Fruit fly (Drosophila melanogaster): ENCODE measurements around the gene PQBP1.

PQBP1 gene

dm6 chr3R:25044816-25045551 is 20.6 kb upstream of the PQBP1 start, which contains the start of gene 5PtaseI (continued):
- no peak for TF ChIP-seq CG4328 (GFP tag; optimal IDR thresholded peaks at IDR 0.05)
- TF ChIP-seq CG6689 (GFP tag; IDR thresholded peaks at IDR 0.05), result no peak
- no peak for TF ChIP-seq dimm (GFP tag; IDR thresholded peaks at IDR 0.05)
- peak; percentile 48 for TF ChIP-seq CG2116 (GFP tag; optimal IDR thresholded peaks at IDR 0.05)
- TF ChIP-seq CG8944 (GFP tag; optimal IDR thresholded peaks at IDR 0.05), result no peak
- TF ChIP-seq peb (GFP tag; IDR thresholded peaks at IDR 0.05), result no peak
- TF ChIP-seq cg (GFP tag; optimal IDR thresholded peaks at IDR 0.05), result peak; percentile 57
- no peak for TF ChIP-seq Lhr (GFP tag; optimal IDR thresholded peaks at IDR 0.05)
- TF ChIP-seq CG18476 (GFP tag; optimal IDR thresholded peaks at IDR 0.05), result no peak

dm6 chr3R:25046023-25046422 is 19.6 kb upstream of the PQBP1 start, which contains the start of gene CG11786:
TSS of gene CG11786 (plus strand) at chr3R:25046323.
- TF ChIP-seq sna (GFP tag; IDR thresholded peaks at IDR 0.05; ENCODE audit: partially characterized antibody) (no peak), kni (GFP tag; optimal IDR thresholded peaks at IDR 0.05) (peak; percentile 45), ftz-f1 (GFP tag; optimal IDR thresholded peaks at IDR 0.05) (no peak), vvl (GFP tag; IDR thresholded peaks at IDR 0.05) (peak; percentile 32; the same call in 1 of the 2 replicates)

- TF ChIP-seq ci (GFP tag; IDR thresholded peaks at IDR 0.05), result peak; percentile 59; the same call in 2 of the 3 replicates
- TF ChIP-seq sob (GFP tag; IDR thresholded peaks at IDR 0.05), result 0 out of 2 replicates have a peak, but pooled peaks have one; percentile 20
- TF ChIP-seq grau (tag; optimal IDR thresholded peaks at IDR 0.05), result no peak
- no peak for TF ChIP-seq chm (GFP tag; IDR thresholded peaks at IDR 0.05)
- peak; percentile 2 for TF ChIP-seq lbe (GFP tag; optimal IDR thresholded peaks at IDR 0.05)
- TF ChIP-seq CG7745 (tag; optimal IDR thresholded peaks at IDR 0.05), result no peak
- TF ChIP-seq HmgD (GFP tag; optimal IDR thresholded peaks at IDR 0.05), result no peak
- TF ChIP-seq CG16813 (GFP tag; IDR thresholded peaks at IDR 0.05; ENCODE audit: partially characterized antibody), result peak; percentile 66
- TF ChIP-seq Scr (GFP tag; IDR thresholded peaks at IDR 0.05; ENCODE audit: partially characterized antibody), result peak; percentile 77
- no peak for TF ChIP-seq Hr78 (GFP tag; optimal IDR thresholded peaks at IDR 0.05)
- no peak for TF ChIP-seq ara (GFP tag; IDR thresholded peaks at IDR 0.05)
- no peak for TF ChIP-seq Dek (tag; optimal IDR thresholded peaks at IDR 0.05)
- TF ChIP-seq amos (GFP tag; IDR thresholded peaks at IDR 0.05; ENCODE audit: partially characterized antibody), result peak; percentile 75
- no peak for TF ChIP-seq CG4404 (GFP tag; IDR thresholded peaks at IDR 0.05)
- peak; percentile 7 for TF ChIP-seq lilli (GFP tag; optimal IDR thresholded peaks at IDR 0.05)
- TF ChIP-seq Bgb (GFP tag; IDR thresholded peaks at IDR 0.05; ENCODE audit: partially characterized antibody), result peak; percentile 87
- TF ChIP-seq CG17912 (GFP tag; optimal IDR thresholded peaks at IDR 0.05), result no peak
- TF ChIP-seq nerfin-2 (GFP tag; IDR thresholded peaks at IDR 0.05; ENCODE audit: partially characterized antibody), result peak; percentile 59
- TF ChIP-seq ro (GFP tag; IDR thresholded peaks at IDR 0.05), result no peak
- no peak for TF ChIP-seq ranshi (GFP tag; IDR thresholded peaks at IDR 0.05)
- TF ChIP-seq Rfx (GFP tag; IDR thresholded peaks at IDR 0.05), result peak; percentile 43; the same call in 1 of the 2 replicates
- no peak for TF ChIP-seq lov (optimal IDR thresholded peaks at IDR 0.05)
- TF ChIP-seq lov (GFP tag; IDR thresholded peaks at IDR 0.05), result 0 out of 3 replicates have a peak, but pooled peaks have one; percentile 16
- TF ChIP-seq CG10209 (GFP tag; optimal IDR thresholded peaks at IDR 0.05), result no peak
- peak; percentile 70; the same call in 1 of the 2 replicates for TF ChIP-seq CG42726 (GFP tag; IDR thresholded peaks at IDR 0.05; ENCODE audit: partially characterized antibody)
- TF ChIP-seq HmgZ (tag; optimal IDR thresholded peaks at IDR 0.05), result peak; percentile 46
- no peak for TF ChIP-seq hkb (optimal IDR thresholded peaks at IDR 0.05)
- 0 out of 2 replicates have a peak, but pooled peaks have one; percentile 12 for TF ChIP-seq hkb (GFP tag; IDR thresholded peaks at IDR 0.05)
- peak; percentile 74 for TF ChIP-seq BEAF-32 (GFP tag; optimal IDR thresholded peaks at IDR 0.05)
- TF ChIP-seq CG6175 (GFP tag; IDR thresholded peaks at IDR 0.05), result no peak
- TF ChIP-seq Jarid2 (GFP tag; optimal IDR thresholded peaks at IDR 0.05), result no peak
- no peak for TF ChIP-seq Antp (GFP tag; optimal IDR thresholded peaks at IDR 0.05)
- TF ChIP-seq org-1 (GFP tag; optimal IDR thresholded peaks at IDR 0.05), result no peak
Observed at dm6 chr3R:25047504-25047903, 18.1 kb upstream of the PQBP1 start, which contains the start of gene CG11790. TSS of gene CG11790 (plus strand) at chr3R:25047706.

Measured in whole organism, embryonic.